Fruit fly (Drosophila melanogaster) whole organism, pupa: ENCODE results near the gene CG31493.

Source experiments
- CG10348 ChIP-seq: fragments of 200-800 bp; sonication (Bioruptor generic); IDR thresholded peaks from 2 replicates; pipeline ENCODE4 v1.3.6; 2022; ENCODE audit warnings: missing biosample characterization, missing genetic modification characterization
- CG12605 ChIP-seq: fragments of 200-800 bp; sonication (Bioruptor generic); IDR thresholded peaks from 2 replicates; pipeline ENCODE4 v1.3.6; 2022; ENCODE audit warnings: missing biosample characterization, missing genetic modification characterization
- CG14655 ChIP-seq: fragments of 200-800 bp; sonication (Bioruptor generic); optimal IDR thresholded peaks from 3 replicates; lab custom pipeline; 2017; ENCODE audit warnings: mild to moderate bottlenecking, missing biosample characterization, missing genetic modification reagents, missing genetic modification characterization
- EcR ChIP-seq: fragments of 200-800 bp; sonication (Bioruptor generic); optimal IDR thresholded peaks from 3 replicates; lab custom pipeline; 2019; ENCODE audit warnings: missing biosample characterization, missing genetic modification characterization, mild to moderate bottlenecking, moderate library complexity, missing genetic modification reagents
- Ets98B ChIP-seq: fragments of 200-800 bp; sonication (Bioruptor generic); IDR thresholded peaks from 2 replicates; pipeline ENCODE4 v1.3.6; 2022; ENCODE audit warnings: missing biosample characterization, missing genetic modification characterization
- Pif1A ChIP-seq: fragments of 200-800 bp; sonication (Bioruptor generic); optimal IDR thresholded peaks from 3 replicates; lab custom pipeline; 2016; ENCODE audit warnings: missing biosample characterization, missing genetic modification characterization
- Pif1B ChIP-seq: fragments of 200-800 bp; sonication (Bioruptor generic); optimal IDR thresholded peaks from 3 replicates; lab custom pipeline; 2016; ENCODE audit warnings: missing biosample characterization, missing genetic modification characterization
- Snoo ChIP-seq: fragments of 200-800 bp; sonication (Bioruptor generic); optimal IDR thresholded peaks from 3 replicates; lab custom pipeline; 2017; ENCODE audit warnings: missing biosample characterization, mild to moderate bottlenecking, missing genetic modification characterization, inconsistent platforms
- rn ChIP-seq: fragments of 200-800 bp; sonication (Bioruptor generic); IDR thresholded peaks from 2 replicates; pipeline ENCODE4 v1.3.6; 2022; ENCODE audit warnings: missing biosample characterization, missing genetic modification characterization

DNA sequence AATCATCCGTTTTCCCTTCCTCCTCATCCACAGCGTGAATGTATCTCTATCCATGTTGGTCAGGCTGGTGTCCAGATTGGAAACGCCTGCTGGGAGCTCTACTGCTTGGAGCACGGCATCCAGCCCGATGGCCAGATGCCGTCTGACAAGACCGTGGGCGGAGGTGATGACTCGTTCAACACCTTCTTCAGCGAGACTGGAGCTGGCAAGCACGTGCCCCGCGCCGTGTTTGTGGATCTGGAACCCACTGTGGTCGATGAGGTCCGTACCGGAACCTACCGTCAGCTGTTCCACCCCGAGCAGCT is 44.2 kb upstream of the CG31493 start:
- TF ChIP-seq Snoo (no peak), CG14655 (GFP tag; lab: Kevin White, UChicago) (no peak), Ets98B (GFP tag; lab: Robert Waterston, UW) (no peak), EcR (GFP tag; lab: Kevin White, UChicago) (no peak), Pif1A (no peak), CG10348 (no peak), Pif1B (no peak), CG12605 (GFP tag; lab: Robert Waterston, UW) (no peak), rn (no peak)
